Fruit fly (Drosophila melanogaster) whole organism, adult: ENCODE data around the gene CG5376.

Experiments used
- CG11617 ChIP-seq: fragments of 200-800 bp; sonication (Bioruptor generic); optimal IDR thresholded peaks from 2 replicates; lab custom pipeline; 2017; ENCODE audit warnings: mild to moderate bottlenecking, missing biosample characterization, missing genetic modification reagents, missing genetic modification characterization
- CG12768 ChIP-seq: fragments of 200-800 bp; sonication (Bioruptor generic); optimal IDR thresholded peaks from 2 replicates; lab custom pipeline; 2017; ENCODE audit warnings: missing biosample characterization, missing genetic modification characterization, mild to moderate bottlenecking, moderate library complexity, missing genetic modification reagents
- CG14711 ChIP-seq: fragments of 200-800 bp; sonication (Bioruptor generic); optimal IDR thresholded peaks from 2 replicates; lab custom pipeline; 2018; ENCODE audit warnings: missing biosample characterization, mild to moderate bottlenecking, missing genetic modification characterization, moderate library complexity
- CG1620 ChIP-seq: fragments of 200-800 bp; sonication (Bioruptor generic); optimal IDR thresholded peaks from 2 replicates; lab custom pipeline; 2016; ENCODE audit warnings: missing biosample characterization, missing genetic modification characterization
- CG33017 ChIP-seq: fragments of 200-800 bp; sonication (Bioruptor generic); optimal IDR thresholded peaks from 2 replicates; lab custom pipeline; 2018; ENCODE audit warnings: missing biosample characterization, mild to moderate bottlenecking, missing genetic modification characterization, moderate library complexity
- CG5204 ChIP-seq: fragments of 200-800 bp; sonication (Bioruptor generic); optimal IDR thresholded peaks from 2 replicates; lab custom pipeline; 2016; ENCODE audit warnings: missing biosample characterization, missing genetic modification characterization
- CG7045 ChIP-seq: fragments of 200-800 bp; sonication (Bioruptor generic); optimal IDR thresholded peaks from 2 replicates; lab custom pipeline; 2017; ENCODE audit warnings: missing biosample characterization, mild to moderate bottlenecking, missing genetic modification characterization
- CG7101 ChIP-seq: fragments of 200-800 bp; sonication (Bioruptor generic); optimal IDR thresholded peaks from 2 replicates; lab custom pipeline; 2018; ENCODE audit warnings: missing biosample characterization, mild to moderate bottlenecking, missing genetic modification characterization, moderate library complexity
- Clk ChIP-seq: fragments of 200-800 bp; sonication (Bioruptor generic); optimal IDR thresholded peaks from 2 replicates; lab custom pipeline; 2017; ENCODE audit warnings: missing biosample characterization, missing genetic modification characterization
- Crg-1 ChIP-seq: fragments of 200-800 bp; sonication (Bioruptor generic); optimal IDR thresholded peaks from 2 replicates; lab custom pipeline; 2016; ENCODE audit warnings: missing biosample characterization, missing genetic modification characterization
- Hr96 ChIP-seq: fragments of 200-800 bp; sonication (Bioruptor generic); optimal IDR thresholded peaks from 2 replicates; lab custom pipeline; 2016; ENCODE audit warnings: missing biosample characterization, missing genetic modification characterization
- Mnt ChIP-seq: fragments of 200-800 bp; sonication (Bioruptor generic); optimal IDR thresholded peaks from 2 replicates; lab custom pipeline; 2016; ENCODE audit warnings: missing biosample characterization, mild to moderate bottlenecking, missing genetic modification characterization
- bab1 ChIP-seq: fragments of 200-800 bp; sonication (Bioruptor generic); optimal IDR thresholded peaks from 3 replicates; lab custom pipeline; 2019; ENCODE audit warnings: missing biosample characterization, mild to moderate bottlenecking, missing genetic modification characterization, moderate library complexity
- cic ChIP-seq: fragments of 200-800 bp; sonication (Bioruptor generic); optimal IDR thresholded peaks from 2 replicates; lab custom pipeline; 2017; ENCODE audit warnings: missing biosample characterization, mild to moderate bottlenecking, missing genetic modification characterization, moderate library complexity
- cnc ChIP-seq, 2 experiments: fragments of >200 bp; optimal IDR thresholded peaks; 2 replicates each; lab custom pipeline; 2017
- kay ChIP-seq: fragments of 200-800 bp; sonication (Bioruptor generic); peaks from one replicate; lab custom pipeline; 2016; ENCODE audit warnings: missing biosample characterization, missing genetic modification characterization, borderline replicate concordance
- ovo ChIP-seq: fragments of 200-800 bp; sonication (Bioruptor generic); optimal IDR thresholded peaks from 2 replicates; lab custom pipeline; 2016; ENCODE audit warnings: missing biosample characterization, missing genetic modification characterization
- pad ChIP-seq: fragments of 200-800 bp; sonication (Bioruptor generic); optimal IDR thresholded peaks from 3 replicates; lab custom pipeline; 2017; ENCODE audit warnings: missing biosample characterization, missing genetic modification characterization, mild to moderate bottlenecking, moderate library complexity, missing genetic modification reagents
- tj ChIP-seq: fragments of 200-800 bp; sonication (Bioruptor generic); optimal IDR thresholded peaks from 3 replicates; lab custom pipeline; 2017; ENCODE audit warnings: missing biosample characterization, mild to moderate bottlenecking, missing genetic modification characterization, moderate library complexity
- toe ChIP-seq: fragments of 200-800 bp; sonication (Bioruptor generic); optimal IDR thresholded peaks from 2 replicates; lab custom pipeline; 2016; ENCODE audit warnings: missing biosample characterization, missing genetic modification characterization

The CG5376 gene

dm6 chr3R:22487037-22487492 lies 1.7 kb downstream of the CG5376 start, which contains the start of gene Pfdn5:
Gene Pfdn5 (plus strand): TSS chr3R:22487039.
- TF ChIP-seq CG33017 (no peak), CG7101 (tag; lab: Kevin White, UChicago) (no peak), Hr96 (no peak), bab1 (GFP tag; lab: Kevin White, UChicago) (peak; percentile 63), CG12768 (GFP tag; lab: Kevin White, UChicago) (no peak), CG5204 (GFP tag; lab: Kevin White, UChicago) (no peak), kay (peak; percentile 94), cic (GFP tag; lab: Kevin White, UChicago) (no peak), CG1620 (GFP tag; lab: Kevin White, UChicago) (no peak), CG14711 (peak; percentile 67), tj (GFP tag; lab: Kevin White, UChicago) (no peak), CG11617 (GFP tag; lab: Kevin White, UChicago) (no peak), ovo (GFP tag; lab: Kevin White, UChicago) (no peak), CG7045 (GFP tag; lab: Kevin White, UChicago) (no peak), toe (GFP tag; lab: Kevin White, UChicago) (no peak), Clk (GFP tag; lab: Kevin White, UChicago) (no peak), Crg-1 (no peak), cnc (optimal IDR thresholded peaks at IDR 0.05; lab: Kevin White, UChicago) (no peak), Mnt (GFP tag; lab: Kevin White, UChicago) (peak; percentile 94), pad (GFP tag; lab: Kevin White, UChicago) (peak; percentile 18)

dm6 chr3R:22483537-22483936 lies 5.2 kb downstream of the CG5376 start:
- TF ChIP-seq CG12768 (GFP tag; lab: Kevin White, UChicago) = no peak
- TF ChIP-seq CG14711 = no peak
- no peak for TF ChIP-seq pad (GFP tag; lab: Kevin White, UChicago)
- no peak for TF ChIP-seq Hr96
- TF ChIP-seq Clk (GFP tag; lab: Kevin White, UChicago) = no peak
- TF ChIP-seq bab1 (GFP tag; lab: Kevin White, UChicago) = no peak
- no peak for TF ChIP-seq ovo (GFP tag; lab: Kevin White, UChicago)
- no peak for TF ChIP-seq tj (GFP tag; lab: Kevin White, UChicago)
- TF ChIP-seq CG7101 (tag; lab: Kevin White, UChicago) = no peak
- TF ChIP-seq kay = no peak
- no peak for TF ChIP-seq CG11617 (GFP tag; lab: Kevin White, UChicago)
- TF ChIP-seq CG1620 (GFP tag; lab: Kevin White, UChicago) = no peak
- no peak for TF ChIP-seq Crg-1

- TF ChIP-seq cic (GFP tag; lab: Kevin White, UChicago) = peak; percentile 61
- no peak for TF ChIP-seq CG33017
Measured at dm6 chr3R:22470064-22470463, 18.7 kb downstream of the CG5376 start.

dm6 chr3R:22468829-22469487 lies 19.8 kb downstream of the CG5376 start:
- TF ChIP-seq tj (GFP tag; lab: Kevin White, UChicago) (no peak), kay (no peak), Hr96 (peak; percentile 78), pad (GFP tag; lab: Kevin White, UChicago) (peak; percentile 9), Mnt (GFP tag; lab: Kevin White, UChicago) (peak; percentile 65), cic (GFP tag; lab: Kevin White, UChicago) (peak; percentile 55), Crg-1 (no peak), CG14711 (peak; percentile 63), CG11617 (GFP tag; lab: Kevin White, UChicago) (peak; percentile 0), cnc (optimal IDR thresholded peaks at IDR 0.05; lab: Kevin White, UChicago) (no peak), CG7045 (GFP tag; lab: Kevin White, UChicago) (peak; percentile 77), bab1 (GFP tag; lab: Kevin White, UChicago) (no peak), CG12768 (GFP tag; lab: Kevin White, UChicago) (peak; percentile 84), CG1620 (GFP tag; lab: Kevin White, UChicago) (no peak), Clk (GFP tag; lab: Kevin White, UChicago) (peak; percentile 66), ovo (GFP tag; lab: Kevin White, UChicago) (no peak), CG5204 (GFP tag; lab: Kevin White, UChicago) (no peak), CG7101 (tag; lab: Kevin White, UChicago) (peak; percentile 81), toe (GFP tag; lab: Kevin White, UChicago) (peak; percentile 56), CG33017 (peak; percentile 86)

dm6 chr3R:22467939-22468571 lies 20.7 kb downstream of the CG5376 start, which contains the start of the genes CG5377 and Nrx-1:
Gene CG5377 (minus strand): TSS chr3R:22468157.
Gene Nrx-1 (plus strand): TSS chr3R:22468512.
- TF ChIP-seq kay = peak; percentile 74
- no peak for TF ChIP-seq Mnt (GFP tag; lab: Kevin White, UChicago)
- no peak for TF ChIP-seq Hr96
- no peak for TF ChIP-seq CG33017
- no peak for TF ChIP-seq CG11617 (GFP tag; lab: Kevin White, UChicago)
- TF ChIP-seq ovo (GFP tag; lab: Kevin White, UChicago) = peak; percentile 79
- TF ChIP-seq pad (GFP tag; lab: Kevin White, UChicago) = no peak
- TF ChIP-seq CG12768 (GFP tag; lab: Kevin White, UChicago) = no peak
- no peak for TF ChIP-seq CG14711
- peak; percentile 19 for TF ChIP-seq cic (GFP tag; lab: Kevin White, UChicago)
- peak; percentile 60 for TF ChIP-seq bab1 (GFP tag; lab: Kevin White, UChicago)
- no peak for TF ChIP-seq Crg-1
- no peak for TF ChIP-seq CG5204 (GFP tag; lab: Kevin White, UChicago)
